Worm (Caenorhabditis elegans) whole organism, early embryonic: ENCODE results near the gene F55C12.4.
"Not testable (repeated sequence)": the region's sequence is repeated elsewhere in the genome, so short reads cannot be mapped to it uniquely, and the experiment has no call there.

Experiments used
- B0310.2 ChIP-seq: sonication (generic microtip); optimal IDR thresholded peaks from 2 replicates; lab custom pipeline; 2016; ENCODE audit warnings: mild to moderate bottlenecking, missing genetic modification characterization, missing compliant biosample characterization
- ama-1 ChIP-seq: fragments of 150-350 bp; optimal IDR thresholded peaks from 2 replicates; lab custom pipeline; 2014
- ceh-13 ChIP-seq: fragments of 200-800 bp; sonication (Bioruptor generic); optimal IDR thresholded peaks from 2 replicates; lab custom pipeline; 2018; ENCODE audit warnings: mild to moderate bottlenecking, missing genetic modification characterization, missing compliant biosample characterization
- flt-1 ChIP-seq: fragments of 200-800 bp; sonication (Bioruptor generic); IDR thresholded peaks from 2 replicates; pipeline ENCODE4 v1.3.6; 2022; ENCODE audit warnings: missing genetic modification characterization, missing compliant biosample characterization
- sea-1 ChIP-seq: fragments of 200-800 bp; sonication (Bioruptor generic); conservative IDR thresholded peaks from 2 replicates; pipeline ENCODE4 v1.3.6; 2022; ENCODE audit warnings: missing genetic modification characterization, missing compliant biosample characterization

- not testable (repeated sequence) for TF ChIP-seq ama-1 (lab: Kevin White, UChicago); ceh-13 (GFP tag; lab: Kevin White, UChicago); sea-1; B0310.2 (tag; lab: Kevin White, UChicago); flt-1 (GFP tag; lab: Robert Waterston, UW)
Observed at ce11 chrII:5815382-5815781, 42.8 kb downstream of the F55C12.4 start, which contains the start of gene wago-5.
